Fruit fly (Drosophila melanogaster): ENCODE measurements around the gene CG12259.
"Not testable (repeated sequence)": the region's sequence is repeated elsewhere in the genome, so short reads cannot be mapped to it uniquely, and the experiment has no call there.

DNA sequence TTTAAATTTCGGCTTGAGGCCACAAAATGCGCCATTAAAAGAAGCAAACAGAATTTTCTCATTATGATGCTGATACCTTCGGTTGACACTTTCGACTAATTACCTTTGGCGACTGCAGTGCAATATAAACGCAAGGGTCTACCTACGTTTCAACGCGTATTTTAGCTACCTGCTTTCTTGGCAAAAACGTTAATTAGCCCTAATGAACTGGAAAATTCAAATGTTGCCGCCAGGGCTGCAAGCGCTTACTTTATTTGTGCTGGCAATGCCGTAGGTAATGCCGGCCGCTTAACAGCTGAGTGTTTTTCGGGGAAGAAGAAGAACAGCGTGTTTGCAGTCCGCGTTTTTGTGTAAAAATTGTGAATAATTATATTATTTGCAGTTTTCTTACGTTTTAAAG is 39.6 kb upstream of the CG12259 start, which contains the start of gene CG31253:
- not testable (repeated sequence) for TF ChIP-seq bab1, pad (GFP tag; optimal IDR thresholded peaks at IDR 0.05)

All from whole organism, adult.